Worm (Caenorhabditis elegans) whole organism, L4 larva: ENCODE measurements around the gene F43C11.16.

ENCODE experiments used
- F26F4.8 ChIP-seq: fragments of 200-800 bp; sonication (Bioruptor generic); conservative IDR thresholded peaks from 2 replicates; pipeline ENCODE4 v1.3.6; 2022; ENCODE audit warnings: missing genetic modification characterization, missing compliant biosample characterization
- F37D6.2 ChIP-seq: sonication (generic microtip); optimal IDR thresholded peaks from 2 replicates; lab custom pipeline; 2016; ENCODE audit warnings: mild to moderate bottlenecking, missing genetic modification characterization, missing compliant biosample characterization
- F44E2.7 ChIP-seq: fragments of 200-800 bp; sonication (Bioruptor generic); IDR thresholded peaks from 2 replicates; pipeline ENCODE4 v2.1.2; 2022; ENCODE audit warnings: missing genetic modification characterization, missing compliant biosample characterization
- R02D3.7 ChIP-seq: fragments of 150-350 bp; sonication (generic microtip); optimal IDR thresholded peaks from 3 replicates; lab custom pipeline; 2014; ENCODE audit warnings: missing biosample characterization, missing genetic modification characterization
- T20F7.1 ChIP-seq: fragments of 200-800 bp; sonication (Bioruptor generic); optimal IDR thresholded peaks from 2 replicates; lab custom pipeline; 2018; ENCODE audit warnings: mild to moderate bottlenecking, missing genetic modification characterization, missing compliant biosample characterization
- T26A8.4 ChIP-seq: fragments of 200-800 bp; sonication (Bioruptor generic); IDR thresholded peaks from 2 replicates; pipeline ENCODE4 v1.3.6; 2022; ENCODE audit warnings: missing genetic modification characterization, missing compliant biosample characterization
- Y48G9A.11 ChIP-seq: fragments of 200-800 bp; sonication (Bioruptor generic); IDR thresholded peaks from 2 replicates; pipeline ENCODE4 v1.3.6; 2022; ENCODE audit warnings: missing genetic modification reagents, missing genetic modification characterization, missing compliant biosample characterization
- Y75B8A.6 ChIP-seq: fragments of 200-800 bp; sonication (Bioruptor generic); IDR thresholded peaks from 2 replicates; pipeline ENCODE4 v1.3.6; 2022; ENCODE audit warnings: missing genetic modification reagents, missing genetic modification characterization, missing compliant biosample characterization
- aha-1 ChIP-seq: fragments of 150-350 bp; peaks from one replicate; lab custom pipeline; 2014; ENCODE audit warnings: missing biosample characterization, missing genetic modification characterization
- ceh-28 ChIP-seq: fragments of 150-350 bp; optimal IDR thresholded peaks from 2 replicates; lab custom pipeline; 2014; ENCODE audit warnings: missing biosample characterization, missing genetic modification reagents, missing genetic modification characterization
- ceh-44 ChIP-seq: fragments of 200-800 bp; sonication (Bioruptor generic); IDR thresholded peaks from 2 replicates; pipeline ENCODE4 v1.3.6; 2022; ENCODE audit warnings: missing genetic modification reagents, missing genetic modification characterization, missing compliant biosample characterization
- cey-2 ChIP-seq: sonication (generic microtip); optimal IDR thresholded peaks from 3 replicates; lab custom pipeline; 2017; ENCODE audit warnings: missing genetic modification characterization, mild to moderate bottlenecking, missing compliant biosample characterization, antibody characterized with exemption, borderline replicate concordance; ENCODE audit not compliant: insufficient read depth
- ctbp-1 ChIP-seq: fragments of 200-800 bp; sonication (Bioruptor generic); IDR thresholded peaks from 2 replicates; pipeline ENCODE4 v1.3.6; 2022; ENCODE audit warnings: missing genetic modification reagents, missing genetic modification characterization, missing compliant biosample characterization
- daf-16 ChIP-seq, 3 experiments: sonication (generic microtip); optimal IDR thresholded peaks; 2 replicates each; lab custom pipeline; 2016 to 2017; ENCODE audit warnings: missing genetic modification characterization in 3 of 3, missing genetic modification reagents in 3 of 3, mild to moderate bottlenecking in 2 of 3, missing compliant biosample characterization in 2 of 3, missing biosample characterization in 1 of 3, moderate library complexity in 1 of 3
- daf-19 ChIP-seq: fragments of 200-800 bp; sonication (Bioruptor generic); conservative IDR thresholded peaks from 2 replicates; pipeline ENCODE4 v1.3.6; 2022; ENCODE audit warnings: missing genetic modification characterization, missing compliant biosample characterization
- daf-8 ChIP-seq: fragments of 200-800 bp; sonication (Bioruptor generic); IDR thresholded peaks from 2 replicates; pipeline ENCODE4 v1.3.6; 2022; ENCODE audit warnings: missing genetic modification characterization, missing compliant biosample characterization
- dmd-6 ChIP-seq: fragments of 200-800 bp; sonication (Bioruptor generic); IDR thresholded peaks from 2 replicates; pipeline ENCODE4 v1.3.6; 2022; ENCODE audit warnings: missing genetic modification reagents, missing genetic modification characterization, missing compliant biosample characterization
- dmd-8 ChIP-seq: fragments of 200-800 bp; sonication (Bioruptor generic); IDR thresholded peaks from 2 replicates; pipeline ENCODE4 v1.3.6; 2022; ENCODE audit warnings: missing genetic modification characterization, missing compliant biosample characterization
- dve-1 ChIP-seq: sonication (generic microtip); optimal IDR thresholded peaks from 2 replicates; lab custom pipeline; 2017; ENCODE audit warnings: antibody characterized with exemption, mild to moderate bottlenecking, missing genetic modification characterization, missing compliant biosample characterization; ENCODE audit not compliant: insufficient read depth
- egl-43 ChIP-seq: fragments of 200-800 bp; sonication (Bioruptor generic); IDR thresholded peaks from 2 replicates; pipeline ENCODE4 v1.3.6; 2022; ENCODE audit warnings: missing genetic modification reagents, missing genetic modification characterization, missing compliant biosample characterization
- fos-1 ChIP-seq: fragments of 150-350 bp; optimal IDR thresholded peaks from 2 replicates; lab custom pipeline; 2014; ENCODE audit warnings: missing biosample characterization, missing genetic modification characterization
- hif-1 ChIP-seq, 2 experiments: sonication (generic microtip); optimal IDR thresholded peaks; 2 replicates each; lab custom pipeline; 2016 to 2017; ENCODE audit warnings: missing compliant biosample characterization in 2 of 2, missing genetic modification characterization in 2 of 2, missing genetic modification reagents in 2 of 2, missing genotype in 2 of 2, mild to moderate bottlenecking in 1 of 2
- hlh-11 ChIP-seq: fragments of 200-800 bp; sonication (Bioruptor generic); optimal IDR thresholded peaks from 2 replicates; lab custom pipeline; 2018; ENCODE audit warnings: mild to moderate bottlenecking, missing genetic modification characterization, missing compliant biosample characterization
- jun-1 ChIP-seq: fragments of 150-350 bp; optimal IDR thresholded peaks from 2 replicates; lab custom pipeline; 2014; ENCODE audit warnings: missing biosample characterization, missing genetic modification reagents, missing genetic modification characterization
- lim-7 ChIP-seq: fragments of 200-800 bp; sonication (Bioruptor generic); IDR thresholded peaks from 2 replicates; pipeline ENCODE4 v1.3.6; 2022; ENCODE audit warnings: missing genetic modification characterization, missing compliant biosample characterization
- lin-1 ChIP-seq: fragments of 200-800 bp; sonication (Bioruptor generic); IDR thresholded peaks from 2 replicates; pipeline ENCODE4 v1.3.6; 2022; ENCODE audit warnings: missing genetic modification reagents, missing genetic modification characterization, missing compliant biosample characterization
- lin-13 ChIP-seq: fragments of 150-350 bp; optimal IDR thresholded peaks from 2 replicates; lab custom pipeline; 2014; ENCODE audit warnings: missing biosample characterization, missing genetic modification reagents, missing genetic modification characterization
- lin-15B ChIP-seq: fragments of 150-350 bp; sonication (generic microtip); optimal IDR thresholded peaks from 3 replicates; lab custom pipeline; 2014; ENCODE audit warnings: missing biosample characterization, missing genetic modification characterization
- lsy-2 ChIP-seq, 2 experiments: fragments of 150-350 bp in 1 of 2; sonication (generic microtip) in 1 of 2; optimal IDR thresholded peaks; 2 replicates each; lab custom pipeline; 2014 to 2017; ENCODE audit warnings: missing biosample characterization in 2 of 2, missing genetic modification characterization in 2 of 2
- mdl-1 ChIP-seq, 2 experiments: fragments of 150-350 bp in 1 of 2; sonication (generic microtip) in 1 of 2; optimal IDR thresholded peaks; 2 replicates each; lab custom pipeline; 2014 to 2017; ENCODE audit warnings: missing biosample characterization in 2 of 2, missing genetic modification characterization in 2 of 2
- nhr-102 ChIP-seq: sonication (generic microtip); optimal IDR thresholded peaks from 2 replicates; lab custom pipeline; 2016; ENCODE audit warnings: mild to moderate bottlenecking, missing genetic modification characterization, moderate library complexity, missing compliant biosample characterization
- nhr-25 ChIP-seq: sonication (generic microtip); optimal IDR thresholded peaks from 2 replicates; lab custom pipeline; 2017; ENCODE audit warnings: missing genetic modification characterization, mild to moderate bottlenecking, missing compliant biosample characterization, antibody characterized with exemption, moderate library complexity, borderline replicate concordance; ENCODE audit not compliant: insufficient read depth
- nhr-42 ChIP-seq: fragments of 200-800 bp; sonication (Bioruptor generic); IDR thresholded peaks from 2 replicates; pipeline ENCODE4 v1.3.6; 2022; ENCODE audit warnings: missing genetic modification characterization, missing compliant biosample characterization
- nhr-48 ChIP-seq: sonication (generic microtip); optimal IDR thresholded peaks from 2 replicates; lab custom pipeline; 2016; ENCODE audit warnings: mild to moderate bottlenecking, missing genetic modification characterization, missing compliant biosample characterization
- nhr-6 ChIP-seq: fragments of 150-350 bp; optimal IDR thresholded peaks from 2 replicates; lab custom pipeline; 2014; ENCODE audit warnings: missing biosample characterization, missing genetic modification characterization
- nhr-77 ChIP-seq: fragments of 150-350 bp; optimal IDR thresholded peaks from 2 replicates; lab custom pipeline; 2014; ENCODE audit warnings: missing biosample characterization, missing genetic modification characterization
- pha-4 ChIP-seq, 2 experiments: fragments of 150-350 bp in 1 of 2; fragments of 200-800 bp in 1 of 2; sonication (Bioruptor generic) in 1 of 2; IDR thresholded peaks in 1 of 2; optimal IDR thresholded peaks in 1 of 2; 2 replicates each; pipeline versions ENCODE4 v1.3.6 to Lab custom; 2014 to 2022; ENCODE audit warnings: missing genetic modification characterization in 2 of 2, missing genetic modification reagents in 2 of 2, missing biosample characterization in 1 of 2, missing compliant biosample characterization in 1 of 2
- php-3 ChIP-seq: fragments of 200-800 bp; sonication (Bioruptor generic); IDR thresholded peaks from 2 replicates; pipeline ENCODE4 v1.3.6; 2022; ENCODE audit warnings: missing genetic modification reagents, missing genetic modification characterization, missing compliant biosample characterization
- saeg-2 ChIP-seq: fragments of 200-800 bp; sonication (Bioruptor generic); IDR thresholded peaks from 2 replicates; pipeline ENCODE4 v1.3.6; 2022; ENCODE audit warnings: missing genetic modification reagents, missing genetic modification characterization, missing compliant biosample characterization
- sdz-12 ChIP-seq: fragments of 200-800 bp; sonication (Bioruptor generic); optimal IDR thresholded peaks from 2 replicates; lab custom pipeline; 2018; ENCODE audit warnings: mild to moderate bottlenecking, missing genetic modification characterization, missing compliant biosample characterization
- snpc-1.2 ChIP-seq: fragments of 200-800 bp; sonication (Bioruptor generic); IDR thresholded peaks from 2 replicates; pipeline ENCODE4 v1.3.6; 2022; ENCODE audit warnings: missing genetic modification reagents, missing genetic modification characterization, missing compliant biosample characterization
- snpc-4 ChIP-seq: fragments of 150-350 bp; optimal IDR thresholded peaks from 2 replicates; lab custom pipeline; 2014; ENCODE audit warnings: missing biosample characterization, missing genetic modification characterization
- spr-1 ChIP-seq: sonication (generic microtip); optimal IDR thresholded peaks from 2 replicates; lab custom pipeline; 2016; ENCODE audit warnings: mild to moderate bottlenecking, missing genetic modification characterization, missing compliant biosample characterization
- tag-97 ChIP-seq: fragments of 200-800 bp; sonication (Bioruptor generic); IDR thresholded peaks from 2 replicates; pipeline ENCODE4 v1.3.6; 2022; ENCODE audit warnings: missing genetic modification characterization, missing compliant biosample characterization
- tra-1 ChIP-seq: fragments of 200-800 bp; sonication (Bioruptor generic); IDR thresholded peaks from 2 replicates; pipeline ENCODE4 v1.3.6; 2022; ENCODE audit warnings: missing genetic modification reagents, missing genetic modification characterization, missing compliant biosample characterization
- unc-62 ChIP-seq, 3 experiments: fragments of 150-350 bp in 1 of 3; sonication (generic microtip); optimal IDR thresholded peaks in 2 of 3; peaks in 1 of 3; 1 replicate in 1 of 3; 2 replicates in 2 of 3; lab custom pipeline; 2014 to 2017; ENCODE audit warnings: missing biosample characterization in 3 of 3, missing genetic modification characterization in 3 of 3, missing genetic modification reagents in 3 of 3, missing genotype in 1 of 3
- zfp-2 ChIP-seq: sonication (generic microtip); optimal IDR thresholded peaks from 2 replicates; lab custom pipeline; 2016; ENCODE audit warnings: mild to moderate bottlenecking, missing genetic modification characterization, missing compliant biosample characterization
- ztf-11 ChIP-seq: fragments of 150-350 bp; optimal IDR thresholded peaks from 2 replicates; lab custom pipeline; 2014; ENCODE audit warnings: missing biosample characterization, missing genetic modification characterization

Gene F43C11.16

DNA sequence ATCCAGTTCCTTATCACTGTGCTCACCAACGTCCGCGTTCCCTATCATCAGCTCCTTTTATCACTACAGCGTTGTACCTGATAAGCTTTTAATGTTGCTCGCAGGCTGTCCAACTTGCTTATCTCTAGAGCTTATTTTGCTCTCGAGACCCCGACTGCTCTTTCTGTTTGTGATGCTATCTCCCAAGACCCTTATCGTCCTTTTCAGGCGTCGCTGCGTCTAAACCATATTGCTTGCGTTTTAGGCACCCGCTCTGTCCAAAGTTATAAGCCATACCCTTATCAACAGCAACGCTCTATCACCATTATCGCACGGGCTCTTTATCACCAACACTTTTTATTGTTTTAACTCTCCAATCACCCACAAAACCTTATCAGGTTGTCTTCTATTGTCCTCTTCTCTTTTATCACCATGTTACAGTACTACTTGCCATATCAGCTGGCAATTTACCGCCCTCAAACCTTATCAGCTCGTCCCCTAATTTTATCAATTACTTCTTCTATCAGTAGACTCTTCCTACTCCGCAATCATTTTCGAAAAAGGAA, 18.7 kb upstream of the F43C11.16 start:
- peak; percentile 88 for TF ChIP-seq fos-1 (tag; lab: Kevin White, UChicago)
- no peak for TF ChIP-seq F44E2.7 (GFP tag; lab: Robert Waterston, UW)
- no peak for TF ChIP-seq egl-43
- peak; percentile 96 for TF ChIP-seq dmd-6 (GFP tag; lab: Robert Waterston, UW)
- TF ChIP-seq daf-16 (GFP tag; optimal IDR thresholded peaks at IDR 0.05; lab: Kevin White, UChicago) = peak in 1 of 2 experiments; percentile 98
- TF ChIP-seq daf-16 (tag; optimal IDR thresholded peaks at IDR 0.05; lab: Kevin White, UChicago) = peak; percentile 94
- TF ChIP-seq F37D6.2 = no peak
- peak; percentile 98 for TF ChIP-seq lin-1
- peak; percentile 58; the same call in 1 of the 2 replicates for TF ChIP-seq Y75B8A.6
- TF ChIP-seq aha-1 = peak; percentile 97
- peak; percentile 55; the same call in 1 of the 2 replicates for TF ChIP-seq T26A8.4 (GFP tag; lab: Robert Waterston, UW)
- TF ChIP-seq ztf-11 (tag; lab: Kevin White, UChicago) = no peak
- TF ChIP-seq zfp-2 (tag; lab: Kevin White, UChicago) = no peak
- TF ChIP-seq daf-8 (GFP tag; lab: Robert Waterston, UW) = no peak
- TF ChIP-seq cey-2 (tag; lab: Kevin White, UChicago) = peak; percentile 93
- TF ChIP-seq mdl-1 (tag; optimal IDR thresholded peaks at IDR 0.05; lab: Kevin White, UChicago) = peak in 1 of 2 experiments; percentile 30
- TF ChIP-seq jun-1 = peak; percentile 95
- TF ChIP-seq F26F4.8 (GFP tag; lab: Robert Waterston, UW) = no peak
- TF ChIP-seq tag-97 (GFP tag; lab: Robert Waterston, UW) = no peak
- peak; percentile 27 for TF ChIP-seq lin-13 (GFP tag; lab: Kevin White, UChicago)
- peak; percentile 86 for TF ChIP-seq nhr-77 (tag; lab: Kevin White, UChicago)
- no peak for TF ChIP-seq sdz-12 (GFP tag; lab: Kevin White, UChicago)
- no peak for TF ChIP-seq ctbp-1 (GFP tag; lab: Robert Waterston, UW)
- peak; percentile 89 to 94 for TF ChIP-seq lsy-2 (tag; optimal IDR thresholded peaks at IDR 0.05; lab: Kevin White, UChicago)
- TF ChIP-seq lim-7 (GFP tag; lab: Robert Waterston, UW) = no peak
- TF ChIP-seq nhr-102 (tag; lab: Kevin White, UChicago) = peak; percentile 97
- TF ChIP-seq Y48G9A.11 (GFP tag; lab: Robert Waterston, UW) = no peak
- TF ChIP-seq daf-19 = no peak
- TF ChIP-seq nhr-48 (tag; lab: Kevin White, UChicago) = peak; percentile 95
- TF ChIP-seq spr-1 = peak; percentile 29
- TF ChIP-seq tra-1 (GFP tag; lab: Robert Waterston, UW) = peak; percentile 98
- peak; percentile 91 for TF ChIP-seq dve-1 (tag; lab: Kevin White, UChicago)
- no peak for TF ChIP-seq snpc-1.2 (GFP tag; lab: Robert Waterston, UW)
- TF ChIP-seq php-3 (GFP tag; lab: Robert Waterston, UW) = peak; percentile 100
- TF ChIP-seq nhr-42 (GFP tag; lab: Robert Waterston, UW) = peak; percentile 81
- TF ChIP-seq hlh-11 (tag; lab: Kevin White, UChicago) = peak; percentile 98
- TF ChIP-seq unc-62 (GFP tag; optimal IDR thresholded peaks at IDR 0.05 in 1 of 2; lab: Kevin White, UChicago) = peak in 1 of 2 experiments; percentile 74
- no peak for TF ChIP-seq unc-62 (tag; optimal IDR thresholded peaks at IDR 0.05; lab: Kevin White, UChicago)
- no peak; the same call in 1 of the 2 replicates for TF ChIP-seq dmd-8 (GFP tag; lab: Robert Waterston, UW)
- TF ChIP-seq lin-15B (tag; lab: Kevin White, UChicago) = no peak
- TF ChIP-seq ceh-28 (tag; lab: Kevin White, UChicago) = no peak
- TF ChIP-seq nhr-25 (tag; lab: Kevin White, UChicago) = no peak
- peak; percentile 81 for TF ChIP-seq T20F7.1 (GFP tag; lab: Kevin White, UChicago)
- TF ChIP-seq ceh-44 = no peak
- TF ChIP-seq saeg-2 (GFP tag; lab: Robert Waterston, UW) = peak; percentile 77; the same call in 1 of the 2 replicates
- TF ChIP-seq pha-4 (GFP tag; IDR thresholded peaks at IDR 0.05; lab: Robert Waterston, UW) = peak; percentile 92
- no peak for TF ChIP-seq pha-4 (tag; optimal IDR thresholded peaks at IDR 0.05; lab: Kevin White, UChicago)
- peak; percentile 51 for TF ChIP-seq nhr-6
- TF ChIP-seq snpc-4 = no peak
- no peak for TF ChIP-seq hif-1 (tag; optimal IDR thresholded peaks at IDR 0.05; lab: Kevin White, UChicago)
- no peak for TF ChIP-seq R02D3.7 (tag; lab: Kevin White, UChicago)
